Worm (Caenorhabditis elegans): Measurements from ENCODE around the gene F18G5.6.

DNA sequence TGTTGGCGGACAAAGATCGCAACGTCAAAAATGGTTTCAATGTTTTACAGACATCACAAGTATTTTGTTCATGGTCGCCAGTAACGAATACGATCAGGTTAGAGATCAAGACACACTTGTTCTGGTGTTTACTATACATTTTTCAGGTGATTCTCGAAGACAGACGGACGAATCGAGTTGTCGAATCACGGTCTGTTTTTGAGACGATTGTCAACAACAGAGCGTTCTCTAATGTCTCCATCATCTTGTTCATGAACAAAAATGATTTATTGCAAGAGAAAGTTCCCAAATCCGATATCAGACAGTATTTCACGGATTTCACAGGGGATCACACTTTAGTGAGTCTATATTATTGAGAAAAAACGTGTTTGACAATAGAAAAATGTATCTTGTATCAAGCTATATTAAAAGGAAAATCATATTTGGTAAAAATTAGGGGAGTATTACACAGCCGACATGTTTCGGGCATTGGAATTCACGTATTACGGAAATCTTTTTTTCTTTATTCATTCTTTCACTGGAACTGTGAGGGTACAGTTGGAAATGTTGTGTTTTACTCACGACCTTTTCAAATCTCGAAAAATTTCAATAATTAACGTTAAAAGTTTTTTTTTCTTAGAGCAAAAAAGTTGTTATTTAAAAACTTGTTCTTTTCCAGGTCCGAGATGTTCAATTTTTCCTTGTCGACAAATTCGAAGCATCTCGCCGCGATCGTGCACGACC, 15.9 kb downstream of the F18G5.6 start:
- TF ChIP-seq W03F9.2 (tag; optimal IDR thresholded peaks at IDR 0.05) (no peak), him-1 (tag; optimal IDR thresholded peaks at IDR 0.05) (no peak), dao-5 (tag; optimal IDR thresholded peaks at IDR 0.05) (no peak)
